Comparison of ENCODE assay signal across 1 worm cellular context in genomic region chrX:10078089-10078488, ce11.
A peak's percentile ranks its signal among the peaks of the same experiment; 100 is the strongest.
TF ChIP-seq lines count a peak whose summit lies in the region.

No protein-coding gene starts in this region.

TF ChIP-seq in whole organism, late embryonic, 69 proteins besides CTCF, POLR2A, EP300 and RAD21 (continued from another document):
- TF ChIP-seq ets-4 (tag; optimal IDR thresholded peaks at IDR 0.05; lab: Kevin White, UChicago) = no peak
- no peak for TF ChIP-seq hlh-13 (GFP tag; optimal IDR thresholded peaks at IDR 0.05; lab: Kevin White, UChicago)
- no peak for TF ChIP-seq pros-1 (tag; optimal IDR thresholded peaks at IDR 0.05; lab: Kevin White, UChicago)
- TF ChIP-seq ztf-16 (tag; optimal IDR thresholded peaks at IDR 0.05; lab: Kevin White, UChicago) = no peak
- no peak for TF ChIP-seq ceh-45 (GFP tag; IDR thresholded peaks at IDR 0.05; lab: Robert Waterston, UW)
- peak; percentile 24 for TF ChIP-seq unc-42 (tag; optimal IDR thresholded peaks at IDR 0.05; lab: Kevin White, UChicago)
- no peak for TF ChIP-seq ceh-6 (GFP tag; optimal IDR thresholded peaks at IDR 0.05; lab: Kevin White, UChicago)
- no peak for TF ChIP-seq pat-9 (tag; optimal IDR thresholded peaks at IDR 0.05; lab: Kevin White, UChicago)
- no peak for TF ChIP-seq ceh-31 (tag; optimal IDR thresholded peaks at IDR 0.05; lab: Kevin White, UChicago)
- no peak for TF ChIP-seq unc-3 (GFP tag; conservative IDR thresholded peaks at IDR 0.05; lab: Robert Waterston, UW)
- TF ChIP-seq unc-3 (tag; optimal IDR thresholded peaks at IDR 0.05; lab: Kevin White, UChicago) = no peak
- TF ChIP-seq fkh-6 (tag; optimal IDR thresholded peaks at IDR 0.05; lab: Kevin White, UChicago) = no peak
- peak; percentile 26 for TF ChIP-seq mec-3 (tag; optimal IDR thresholded peaks at IDR 0.05; lab: Kevin White, UChicago; ENCODE audit: borderline replicate concordance)
- TF ChIP-seq elt-4 (tag; optimal IDR thresholded peaks at IDR 0.05; lab: Kevin White, UChicago) = no peak
